Fruit fly (Drosophila melanogaster): ENCODE results near the gene CG8289.

The CG8289 gene

dm6 chrX:17679642-17680571, 44.1 kb upstream of the CG8289 start (continued):
- peak; percentile 56 for TF ChIP-seq achi (GFP tag; optimal IDR thresholded peaks at IDR 0.05)
- peak; percentile 5 for TF ChIP-seq Sox15 (GFP tag; optimal IDR thresholded peaks at IDR 0.05)
- TF ChIP-seq ss (GFP tag; optimal IDR thresholded peaks at IDR 0.05) = peak; percentile 43 to 63
- TF ChIP-seq CG8119 (GFP tag; IDR thresholded peaks at IDR 0.05) = peak; percentile 25; the same call in 1 of the 3 replicates
- TF ChIP-seq CG6792 (GFP tag; optimal IDR thresholded peaks at IDR 0.05) = peak; percentile 26
- TF ChIP-seq CG11762 (GFP tag; optimal IDR thresholded peaks at IDR 0.05; ENCODE audit: insufficient read depth) = peak; percentile 49
- TF ChIP-seq CG6808 (GFP tag; optimal IDR thresholded peaks at IDR 0.05) = peak; percentile 59
- TF ChIP-seq CG32006 (GFP tag; optimal IDR thresholded peaks at IDR 0.05) = peak; percentile 76
- no peak for TF ChIP-seq fd85E (GFP tag; optimal IDR thresholded peaks at IDR 0.05)
- TF ChIP-seq CG8632 (GFP tag; optimal IDR thresholded peaks at IDR 0.05) = peak; percentile 50
- no peak for TF ChIP-seq dac (GFP tag; optimal IDR thresholded peaks at IDR 0.05)
- TF ChIP-seq CG3032 (tag; optimal IDR thresholded peaks at IDR 0.05) = peak; percentile 62
- peak; percentile 12 for TF ChIP-seq CG16779 (tag; optimal IDR thresholded peaks at IDR 0.05)
- TF ChIP-seq CG10631 (GFP tag; optimal IDR thresholded peaks at IDR 0.05) = peak; percentile 47
- TF ChIP-seq CG7368 (GFP tag; optimal IDR thresholded peaks at IDR 0.05) = no peak
- TF ChIP-seq net (GFP tag; optimal IDR thresholded peaks at IDR 0.05) = peak; percentile 21
- TF ChIP-seq CG8319 (GFP tag; optimal IDR thresholded peaks at IDR 0.05) = peak; percentile 9
- TF ChIP-seq CG1621 (tag; optimal IDR thresholded peaks at IDR 0.05) = no peak
- TF ChIP-seq CG10669 (GFP tag; optimal IDR thresholded peaks at IDR 0.05) = peak; percentile 37
- TF ChIP-seq CG6854 (GFP tag; optimal IDR thresholded peaks at IDR 0.05) = no peak
- TF ChIP-seq lz (GFP tag; optimal IDR thresholded peaks at IDR 0.05) = peak; percentile 16
- peak; percentile 51 for TF ChIP-seq acj6 (GFP tag; optimal IDR thresholded peaks at IDR 0.05)
- 0 out of 2 replicates have a peak, but pooled peaks have one; percentile 37 for TF ChIP-seq CG15336 (GFP tag; IDR thresholded peaks at IDR 0.05)
- no peak for TF ChIP-seq CG11902 (GFP tag; optimal IDR thresholded peaks at IDR 0.05)
- peak; percentile 64 for TF ChIP-seq esn (GFP tag; optimal IDR thresholded peaks at IDR 0.05)
- peak; percentile 25 for TF ChIP-seq Hr4 (GFP tag; optimal IDR thresholded peaks at IDR 0.05)
- TF ChIP-seq Sox14 (GFP tag; optimal IDR thresholded peaks at IDR 0.05) = no peak
- peak; percentile 9 for TF ChIP-seq dsx (GFP tag; optimal IDR thresholded peaks at IDR 0.05; ENCODE audit: poor library complexity, severe bottlenecking)
- peak; percentile 17 for TF ChIP-seq Hr39 (GFP tag; optimal IDR thresholded peaks at IDR 0.05)

DNA sequence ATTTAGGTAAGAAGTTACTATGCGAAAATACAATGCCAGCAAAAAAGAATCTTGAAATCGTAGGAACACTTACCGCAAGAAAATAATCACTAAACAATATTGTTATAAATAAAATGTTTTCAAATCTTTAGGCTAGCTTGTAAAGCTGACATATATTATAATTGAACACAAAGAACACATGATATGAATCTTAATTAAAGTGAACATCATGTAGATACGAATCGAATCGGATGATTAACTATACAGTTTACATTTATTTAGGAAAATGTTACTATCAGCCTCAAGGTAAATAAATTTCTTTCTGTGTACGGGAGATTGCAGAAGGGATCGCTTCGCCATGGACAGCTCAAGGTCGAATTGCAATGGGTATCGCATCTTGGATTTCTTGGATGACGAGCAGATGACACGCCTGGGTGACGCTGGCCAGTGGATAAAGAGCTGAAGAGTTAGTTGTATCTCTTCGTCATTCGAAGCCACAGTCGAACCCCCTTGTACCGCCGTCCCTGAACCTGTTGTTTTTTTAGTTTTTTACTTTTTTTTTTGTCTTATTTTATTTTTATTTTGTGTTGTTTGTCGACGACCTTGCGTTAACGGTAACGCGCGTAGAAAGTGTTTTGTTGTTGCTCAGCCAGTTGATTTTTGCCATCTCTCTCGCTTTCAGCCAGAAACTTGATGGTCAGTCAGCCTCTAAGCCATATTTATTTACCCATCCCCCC, 42.3 kb upstream of the CG8289 start:
- TF ChIP-seq CG6276 (GFP tag; optimal IDR thresholded peaks at IDR 0.05) (no peak), CG11762 (GFP tag; optimal IDR thresholded peaks at IDR 0.05; ENCODE audit: insufficient read depth) (peak; percentile 55), CG32006 (GFP tag; optimal IDR thresholded peaks at IDR 0.05) (peak; percentile 66), vri (GFP tag; optimal IDR thresholded peaks at IDR 0.05) (no peak), CG8632 (GFP tag; optimal IDR thresholded peaks at IDR 0.05) (peak; percentile 48), net (GFP tag; optimal IDR thresholded peaks at IDR 0.05) (peak; percentile 45), ss (GFP tag; optimal IDR thresholded peaks at IDR 0.05) (peak; percentile 17 to 30), fd59A (GFP tag; optimal IDR thresholded peaks at IDR 0.05) (peak; percentile 20), pdm3 (GFP tag; optimal IDR thresholded peaks at IDR 0.05) (peak; percentile 51), CG9139 (GFP tag; optimal IDR thresholded peaks at IDR 0.05) (no peak), achi (GFP tag; optimal IDR thresholded peaks at IDR 0.05) (peak; percentile 42), Gug (GFP tag; IDR thresholded peaks at IDR 0.05) (no peak), Blimp-1 (GFP tag; optimal IDR thresholded peaks at IDR 0.05) (no peak), CG3919 (GFP tag; optimal IDR thresholded peaks at IDR 0.05) (peak; percentile 59), lz (GFP tag; optimal IDR thresholded peaks at IDR 0.05) (peak; percentile 43), cyc (GFP tag; optimal IDR thresholded peaks at IDR 0.05) (peak; percentile 37), Hr39 (GFP tag; optimal IDR thresholded peaks at IDR 0.05) (peak; percentile 39), CG3032 (tag; optimal IDR thresholded peaks at IDR 0.05) (peak; percentile 55), CG6808 (GFP tag; optimal IDR thresholded peaks at IDR 0.05) (peak; percentile 43), Sox15 (GFP tag; optimal IDR thresholded peaks at IDR 0.05) (peak; percentile 48), salr (GFP tag; optimal IDR thresholded peaks at IDR 0.05) (peak in 1 of 2 experiments; percentile 18), dsx (GFP tag; optimal IDR thresholded peaks at IDR 0.05; ENCODE audit: poor library complexity, severe bottlenecking) (peak; percentile 18), Eip93F (GFP tag; optimal IDR thresholded peaks at IDR 0.05) (no peak), CG1621 (tag; optimal IDR thresholded peaks at IDR 0.05) (no peak), CG4318 (GFP tag; optimal IDR thresholded peaks at IDR 0.05) (peak; percentile 17), CG7368 (GFP tag; optimal IDR thresholded peaks at IDR 0.05) (peak; percentile 50), Smox (GFP tag; optimal IDR thresholded peaks at IDR 0.05) (peak; percentile 49), CG16779 (tag; optimal IDR thresholded peaks at IDR 0.05) (no peak), svp (GFP tag) (peak; percentile 77), Sox102F (GFP tag; optimal IDR thresholded peaks at IDR 0.05) (peak; percentile 18)

All from whole organism, prepupa.